Worm (Caenorhabditis elegans) whole organism, L1 larva: Measurements from ENCODE around the gene F13B12.4.
A peak's percentile ranks its signal among the peaks of the same experiment; 100 is the strongest.

ENCODE experiments used
- C04F5.9 ChIP-seq: sonication (generic microtip); optimal IDR thresholded peaks from 2 replicates; lab custom pipeline; 2016; ENCODE audit warnings: missing genetic modification characterization, missing compliant biosample characterization
- C16A3.4 ChIP-seq: fragments of 150-350 bp; optimal IDR thresholded peaks from 2 replicates; lab custom pipeline; 2014; ENCODE audit warnings: missing biosample characterization, missing genetic modification characterization
- C34B4.2 ChIP-seq: sonication (generic microtip); optimal IDR thresholded peaks from 2 replicates; lab custom pipeline; 2017; ENCODE audit warnings: mild to moderate bottlenecking, missing genetic modification characterization, missing compliant biosample characterization
- Y116A8C.19 ChIP-seq: sonication (generic microtip); optimal IDR thresholded peaks from 2 replicates; lab custom pipeline; 2016; ENCODE audit warnings: missing compliant biosample characterization, missing genetic modification characterization, borderline replicate concordance
- aha-1 ChIP-seq: fragments of 150-350 bp; optimal IDR thresholded peaks from 2 replicates; lab custom pipeline; 2014; ENCODE audit warnings: missing biosample characterization, missing genetic modification characterization
- alr-1 ChIP-seq: fragments of 200-800 bp; sonication (Bioruptor generic); optimal IDR thresholded peaks from 2 replicates; lab custom pipeline; 2018; ENCODE audit warnings: borderline replicate concordance, mild to moderate bottlenecking, missing genetic modification characterization, missing compliant biosample characterization
- aly-2 ChIP-seq: fragments of 150-350 bp; optimal IDR thresholded peaks from 2 replicates; lab custom pipeline; 2014; ENCODE audit warnings: missing biosample characterization, missing genetic modification characterization
- ceh-63 ChIP-seq: fragments of 200-800 bp; sonication (Bioruptor generic); optimal IDR thresholded peaks from 2 replicates; lab custom pipeline; 2018; ENCODE audit warnings: mild to moderate bottlenecking, missing genetic modification characterization, missing compliant biosample characterization
- ceh-8 ChIP-seq: fragments of 200-800 bp; sonication (Bioruptor generic); optimal IDR thresholded peaks from 2 replicates; lab custom pipeline; 2018; ENCODE audit warnings: mild to moderate bottlenecking, missing genetic modification characterization, moderate library complexity, missing compliant biosample characterization
- ces-1 ChIP-seq: fragments of 150-350 bp; optimal IDR thresholded peaks from 2 replicates; lab custom pipeline; 2014; ENCODE audit warnings: missing biosample characterization, missing genetic modification reagents, missing genetic modification characterization
- dpl-1 ChIP-seq, 3 experiments: fragments of 150-350 bp in 2 of 3; sonication (generic microtip) in 1 of 3; optimal IDR thresholded peaks; 2 replicates each; lab custom pipeline; 2014 to 2017; ENCODE audit warnings: missing biosample characterization in 3 of 3, missing genetic modification characterization in 3 of 3, missing genetic modification reagents in 3 of 3
- dsc-1 ChIP-seq: sonication (generic microtip); optimal IDR thresholded peaks from 2 replicates; lab custom pipeline; 2016; ENCODE audit warnings: mild to moderate bottlenecking, missing genetic modification characterization, missing compliant biosample characterization
- efl-3 ChIP-seq: fragments of 200-800 bp; sonication (Bioruptor generic); optimal IDR thresholded peaks from 2 replicates; lab custom pipeline; 2018; ENCODE audit warnings: mild to moderate bottlenecking, missing genetic modification characterization, missing compliant biosample characterization
- egl-13 ChIP-seq: sonication (generic microtip); optimal IDR thresholded peaks from 2 replicates; lab custom pipeline; 2016; ENCODE audit warnings: missing genotype, missing genetic modification reagents, missing genetic modification characterization, missing compliant biosample characterization
- elt-3 ChIP-seq, 6 experiments: fragments of 150-350 bp in 1 of 6; sonication (generic microtip); optimal IDR thresholded peaks; 2 replicates each; lab custom pipeline; 2017 to 2018; ENCODE audit warnings: missing biosample characterization in 6 of 6, missing genetic modification characterization in 6 of 6, inconsistent platforms in 1 of 6
- fkh-10 ChIP-seq: sonication (generic microtip); optimal IDR thresholded peaks from 2 replicates; lab custom pipeline; 2017; ENCODE audit warnings: missing biosample characterization, missing genetic modification reagents, missing genetic modification characterization
- fkh-8 ChIP-seq: sonication (generic microtip); optimal IDR thresholded peaks from 2 replicates; lab custom pipeline; 2016; ENCODE audit warnings: mild to moderate bottlenecking, missing genetic modification characterization, missing compliant biosample characterization
- grh-1 ChIP-seq: fragments of 200-800 bp; sonication (Bioruptor generic); IDR thresholded peaks from 2 replicates; pipeline ENCODE4 v1.3.6; 2022; ENCODE audit warnings: missing genetic modification reagents, missing genetic modification characterization, missing compliant biosample characterization
- hlh-17 ChIP-seq: fragments of 200-800 bp; sonication (Bioruptor generic); optimal IDR thresholded peaks from 2 replicates; lab custom pipeline; 2018; ENCODE audit warnings: missing genetic modification characterization, mild to moderate bottlenecking, missing compliant biosample characterization, moderate library complexity, borderline replicate concordance
- lin-14 ChIP-seq: fragments of 200-800 bp; sonication (Bioruptor generic); optimal IDR thresholded peaks from 2 replicates; lab custom pipeline; 2018; ENCODE audit warnings: mild to moderate bottlenecking, missing genetic modification characterization, moderate library complexity, missing compliant biosample characterization
- lin-39 ChIP-seq: fragments of 150-350 bp; optimal IDR thresholded peaks from 2 replicates; lab custom pipeline; 2014; ENCODE audit warnings: missing biosample characterization, missing genetic modification reagents, missing genetic modification characterization
- lsy-2 ChIP-seq, 2 experiments: fragments of 150-350 bp; optimal IDR thresholded peaks; 2 replicates each; lab custom pipeline; 2014; ENCODE audit warnings: missing biosample characterization in 2 of 2, missing genetic modification characterization in 2 of 2
- mdl-1 ChIP-seq, 2 experiments: fragments of 150-350 bp; optimal IDR thresholded peaks; 2 replicates each; lab custom pipeline; 2014 to 2017; ENCODE audit warnings: missing biosample characterization in 2 of 2, missing genetic modification characterization in 2 of 2, inconsistent platforms in 1 of 2
- mep-1 ChIP-seq: fragments of 150-350 bp; optimal IDR thresholded peaks from 2 replicates; lab custom pipeline; 2014; ENCODE audit warnings: missing biosample characterization, missing genetic modification characterization
- nhr-12 ChIP-seq: sonication (generic microtip); optimal IDR thresholded peaks from 2 replicates; lab custom pipeline; 2017; ENCODE audit warnings: missing biosample characterization, missing genetic modification characterization
- nhr-237 ChIP-seq: fragments of 150-350 bp; optimal IDR thresholded peaks from 2 replicates; lab custom pipeline; 2014; ENCODE audit warnings: missing biosample characterization, missing genetic modification characterization
- nhr-47 ChIP-seq: sonication (generic microtip); optimal IDR thresholded peaks from 2 replicates; lab custom pipeline; 2016; ENCODE audit warnings: mild to moderate bottlenecking, missing genetic modification characterization, moderate library complexity, missing compliant biosample characterization
- nhr-71 ChIP-seq: sonication (generic microtip); optimal IDR thresholded peaks from 2 replicates; lab custom pipeline; 2016; ENCODE audit warnings: mild to moderate bottlenecking, missing genetic modification characterization, moderate library complexity, missing compliant biosample characterization
- nhr-76 ChIP-seq: sonication (generic microtip); optimal IDR thresholded peaks from 2 replicates; lab custom pipeline; 2017; ENCODE audit warnings: missing biosample characterization, missing genetic modification characterization
- nhr-84 ChIP-seq: sonication (generic microtip); optimal IDR thresholded peaks from 2 replicates; lab custom pipeline; 2017; ENCODE audit warnings: missing biosample characterization, missing genetic modification characterization
- nhr-85 ChIP-seq: sonication (generic microtip); peaks from one replicate; lab custom pipeline; 2016; ENCODE audit warnings: missing genetic modification characterization, inconsistent platforms, missing compliant biosample characterization
- nhr-90 ChIP-seq: sonication (generic microtip); optimal IDR thresholded peaks from 2 replicates; lab custom pipeline; 2016; ENCODE audit warnings: mild to moderate bottlenecking, missing genetic modification characterization, missing compliant biosample characterization; ENCODE audit not compliant: poor library complexity
- pag-3 ChIP-seq: sonication (generic microtip); optimal IDR thresholded peaks from 2 replicates; lab custom pipeline; 2017; ENCODE audit warnings: missing genetic modification characterization, mild to moderate bottlenecking, missing compliant biosample characterization, antibody characterized with exemption, borderline replicate concordance; ENCODE audit not compliant: insufficient read depth
- pax-3 ChIP-seq: fragments of 200-800 bp; sonication (Bioruptor generic); optimal IDR thresholded peaks from 2 replicates; lab custom pipeline; 2018; ENCODE audit warnings: mild to moderate bottlenecking, missing genetic modification characterization, moderate library complexity, missing compliant biosample characterization
- skn-1 ChIP-seq: fragments of 150-350 bp; optimal IDR thresholded peaks from 2 replicates; lab custom pipeline; 2014; ENCODE audit warnings: missing biosample characterization, missing genetic modification characterization
- snpc-4 ChIP-seq: fragments of 150-350 bp; optimal IDR thresholded peaks from 2 replicates; lab custom pipeline; 2014; ENCODE audit warnings: missing biosample characterization, missing genetic modification characterization
- snu-23 ChIP-seq: sonication (generic microtip); optimal IDR thresholded peaks from 2 replicates; lab custom pipeline; 2016; ENCODE audit warnings: missing genetic modification characterization, missing compliant biosample characterization
- sox-4 ChIP-seq: sonication (generic microtip); optimal IDR thresholded peaks from 2 replicates; lab custom pipeline; 2016; ENCODE audit warnings: missing genetic modification characterization, missing compliant biosample characterization
- tbx-2 ChIP-seq: sonication (generic microtip); optimal IDR thresholded peaks from 2 replicates; lab custom pipeline; 2016; ENCODE audit warnings: missing genetic modification characterization, missing compliant biosample characterization
- tlp-1 ChIP-seq: fragments of 150-350 bp; optimal IDR thresholded peaks from 2 replicates; lab custom pipeline; 2014; ENCODE audit warnings: missing biosample characterization, missing genetic modification characterization
- unc-130 ChIP-seq: fragments of 150-350 bp; optimal IDR thresholded peaks from 2 replicates; lab custom pipeline; 2017; ENCODE audit warnings: missing biosample characterization, missing genetic modification characterization, inconsistent platforms
- unc-30 ChIP-seq: sonication (generic microtip); optimal IDR thresholded peaks from 2 replicates; lab custom pipeline; 2017; ENCODE audit warnings: missing biosample characterization, missing genetic modification characterization
- unc-62 ChIP-seq: fragments of 150-350 bp; optimal IDR thresholded peaks from 2 replicates; lab custom pipeline; 2014; ENCODE audit warnings: missing biosample characterization, missing genetic modification reagents, missing genetic modification characterization
- xbp-1 ChIP-seq: sonication (generic microtip); optimal IDR thresholded peaks from 2 replicates; lab custom pipeline; 2016; ENCODE audit warnings: missing genetic modification characterization, missing compliant biosample characterization
- zag-1 ChIP-seq: fragments of 150-350 bp; optimal IDR thresholded peaks from 2 replicates; lab custom pipeline; 2014; ENCODE audit warnings: missing biosample characterization, missing genetic modification characterization
- zip-4 ChIP-seq: fragments of 200-800 bp; sonication (Bioruptor generic); optimal IDR thresholded peaks from 2 replicates; lab custom pipeline; 2018; ENCODE audit warnings: mild to moderate bottlenecking, missing genetic modification characterization, moderate library complexity, missing compliant biosample characterization
- ztf-11 ChIP-seq, 2 experiments: sonication (generic microtip); optimal IDR thresholded peaks; 2 replicates each; lab custom pipeline; 2016 to 2017; ENCODE audit warnings: missing genetic modification characterization in 2 of 2, missing biosample characterization in 1 of 2, missing compliant biosample characterization in 1 of 2
- ztf-4 ChIP-seq: fragments of 150-350 bp; optimal IDR thresholded peaks from 2 replicates; lab custom pipeline; 2014; ENCODE audit warnings: missing biosample characterization, missing genetic modification characterization

F13B12.4 gene

ce11 chrIV:10398244-10398643 lies 51.5 kb downstream of the F13B12.4 start:
- TF ChIP-seq C16A3.4 (tag; lab: Kevin White, UChicago) (no peak), zip-4 (GFP tag; lab: Kevin White, UChicago) (no peak), lin-14 (GFP tag; lab: Kevin White, UChicago) (peak; percentile 78), aha-1 (no peak), snu-23 (GFP tag; lab: Kevin White, UChicago) (no peak), ztf-4 (tag; lab: Kevin White, UChicago) (no peak), xbp-1 (tag; lab: Kevin White, UChicago) (no peak), lin-39 (tag; lab: Kevin White, UChicago) (no peak), mep-1 (tag; lab: Kevin White, UChicago) (no peak), unc-130 (tag; lab: Kevin White, UChicago) (no peak), aly-2 (tag; lab: Kevin White, UChicago) (no peak), C04F5.9 (tag; lab: Kevin White, UChicago) (no peak), elt-3 (tag; optimal IDR thresholded peaks at IDR 0.05; lab: Kevin White, UChicago) (no peak), nhr-237 (no peak), ceh-63 (GFP tag; lab: Kevin White, UChicago) (peak; percentile 12), Y116A8C.19 (tag; lab: Kevin White, UChicago) (no peak), nhr-90 (tag; lab: Kevin White, UChicago) (no peak), tbx-2 (tag; lab: Kevin White, UChicago) (peak; percentile 17), unc-30 (tag; lab: Kevin White, UChicago) (no peak), nhr-12 (no peak), pag-3 (tag; lab: Kevin White, UChicago) (no peak), alr-1 (no peak), skn-1 (tag; lab: Kevin White, UChicago) (no peak), nhr-47 (tag; lab: Kevin White, UChicago) (peak; percentile 34), C34B4.2 (no peak), ztf-11 (tag; optimal IDR thresholded peaks at IDR 0.05; lab: Kevin White, UChicago) (no peak), mdl-1 (tag; optimal IDR thresholded peaks at IDR 0.05; lab: Kevin White, UChicago) (no peak), dpl-1 (GFP tag; optimal IDR thresholded peaks at IDR 0.05; lab: Kevin White, UChicago) (no peak), nhr-71 (tag; lab: Kevin White, UChicago) (peak; percentile 46), lsy-2 (tag; optimal IDR thresholded peaks at IDR 0.05; lab: Kevin White, UChicago) (peak in 1 of 2 experiments; percentile 19), efl-3 (no peak), snpc-4 (tag; lab: Kevin White, UChicago) (no peak), ceh-8 (peak; percentile 63), fkh-10 (GFP tag; lab: Kevin White, UChicago) (peak; percentile 12), sox-4 (tag; lab: Kevin White, UChicago) (no peak), pax-3 (tag; lab: Kevin White, UChicago) (no peak), nhr-84 (no peak), hlh-17 (no peak), grh-1 (GFP tag; lab: Robert Waterston, UW) (no peak), zag-1 (tag; lab: Kevin White, UChicago) (no peak), unc-62 (GFP tag; lab: Kevin White, UChicago) (no peak), ces-1 (GFP tag; lab: Kevin White, UChicago) (no peak), nhr-76 (tag; lab: Kevin White, UChicago) (no peak)

- no peak for TF ChIP-seq unc-30 (tag; lab: Kevin White, UChicago)
- peak; percentile 24 for TF ChIP-seq nhr-71 (tag; lab: Kevin White, UChicago)
- peak; percentile 63 for TF ChIP-seq fkh-10 (GFP tag; lab: Kevin White, UChicago)
- peak; percentile 14 for TF ChIP-seq nhr-47 (tag; lab: Kevin White, UChicago)
- TF ChIP-seq dsc-1 (tag; lab: Kevin White, UChicago): peak; percentile 54
- no peak for TF ChIP-seq elt-3 (tag; optimal IDR thresholded peaks at IDR 0.05; lab: Kevin White, UChicago)
- TF ChIP-seq dpl-1 (GFP tag; optimal IDR thresholded peaks at IDR 0.05; lab: Kevin White, UChicago): no peak
- TF ChIP-seq tbx-2 (tag; lab: Kevin White, UChicago): peak; percentile 3
- peak; percentile 44 for TF ChIP-seq fkh-8 (tag; lab: Kevin White, UChicago)
- no peak for TF ChIP-seq nhr-85
- TF ChIP-seq C16A3.4 (tag; lab: Kevin White, UChicago): no peak
- TF ChIP-seq tlp-1: no peak
- TF ChIP-seq egl-13: no peak
- peak; percentile 77 for TF ChIP-seq lin-14 (GFP tag; lab: Kevin White, UChicago)
These were observed 52.9 kb downstream of the F13B12.4 start for ce11 chrIV:10396827-10397226.
